Fruit fly (Drosophila melanogaster): ENCODE measurements around the gene Burs.

DNA sequence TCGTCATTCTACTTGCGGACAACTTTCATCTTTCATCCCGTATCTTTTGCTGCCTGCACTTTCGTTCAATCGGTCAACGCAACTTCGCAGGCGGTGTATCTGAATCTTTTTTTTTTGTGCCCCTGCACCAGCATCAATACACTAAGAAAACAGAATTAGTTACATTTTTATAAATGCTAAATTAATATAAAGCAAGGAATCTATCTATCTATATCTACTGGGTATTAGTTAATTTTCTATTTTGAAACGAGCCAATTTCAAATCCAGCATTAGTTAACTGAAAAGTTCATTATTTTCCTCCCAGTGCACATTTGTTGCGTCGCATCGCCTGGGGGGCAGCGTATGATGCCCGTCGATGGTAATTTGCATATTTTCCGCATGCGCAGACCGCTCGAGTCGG is 36.4 kb upstream of the Burs start:
- TF ChIP-seq Gug (GFP tag; IDR thresholded peaks at IDR 0.05) (peak; percentile 62), Lpt (GFP tag; optimal IDR thresholded peaks at IDR 0.05) (peak; percentile 68), pdm3 (GFP tag; optimal IDR thresholded peaks at IDR 0.05) (peak; percentile 76), CG16779 (tag; optimal IDR thresholded peaks at IDR 0.05) (no peak), CG4318 (GFP tag; optimal IDR thresholded peaks at IDR 0.05) (peak; percentile 74), Met (GFP tag; optimal IDR thresholded peaks at IDR 0.05) (peak; percentile 59), Eip93F (GFP tag; optimal IDR thresholded peaks at IDR 0.05) (no peak)

Measured in whole organism, prepupa.